Fruit fly (Drosophila melanogaster) Kc167 (cell line): ENCODE measurements around the gene mura.

Source experiments
- Sin3A ChIP-seq: fragments of >200 bp; optimal IDR thresholded peaks from 2 replicates; lab custom pipeline; 2018; ENCODE audit warnings: missing external identifiers
- psq ChIP-seq: fragments of >200 bp; optimal IDR thresholded peaks from 2 replicates; lab custom pipeline; 2017; ENCODE audit warnings: missing external identifiers

DNA sequence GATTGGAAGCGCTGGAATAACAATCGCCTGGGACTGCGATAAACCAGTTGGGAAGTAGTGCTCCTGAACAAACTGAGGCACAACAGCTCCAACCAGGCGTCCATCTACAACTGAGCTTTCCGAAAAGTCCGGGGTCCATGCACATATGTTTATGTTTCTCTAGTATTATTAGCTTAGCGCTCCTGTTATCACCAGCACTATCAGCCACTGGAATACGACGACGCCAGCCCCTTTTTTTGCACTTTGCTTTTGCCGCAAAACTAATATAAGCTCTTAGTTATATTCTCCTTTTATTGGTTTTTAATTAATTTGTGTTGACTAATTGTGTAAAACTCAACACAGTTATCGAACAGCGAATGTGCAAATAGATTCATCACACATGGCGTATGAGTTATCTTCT, 19.9 kb upstream of the mura start, which contains the start of gene CG9396:
- TF ChIP-seq Sin3A (lab: Kevin White, UChicago) (no peak), psq (no peak)
